Worm (Caenorhabditis elegans) whole organism, L3 larva: ENCODE results near the gene mec-15.

Experiments used
- egl-27 ChIP-seq: sonication (generic microtip); optimal IDR thresholded peaks from 4 replicates; lab custom pipeline; 2017; ENCODE audit warnings: missing biosample characterization, missing genetic modification reagents, missing genetic modification characterization
- fos-1 ChIP-seq: fragments of 150-350 bp; optimal IDR thresholded peaks from 2 replicates; lab custom pipeline; 2014; ENCODE audit warnings: missing biosample characterization, missing genetic modification characterization
- lin-15B ChIP-seq: fragments of 150-350 bp; optimal IDR thresholded peaks from 2 replicates; lab custom pipeline; 2014; ENCODE audit warnings: missing biosample characterization, missing genetic modification characterization
- nfya-1 ChIP-seq: sonication (generic microtip); optimal IDR thresholded peaks from 2 replicates; lab custom pipeline; 2017; ENCODE audit warnings: missing genetic modification characterization, mild to moderate bottlenecking, missing compliant biosample characterization, antibody characterized with exemption, moderate library complexity; ENCODE audit not compliant: insufficient read depth
- nhr-237 ChIP-seq: fragments of 150-350 bp; optimal IDR thresholded peaks from 2 replicates; lab custom pipeline; 2014; ENCODE audit warnings: missing biosample characterization, missing genetic modification characterization
- pha-4 ChIP-seq: fragments of 150-350 bp; optimal IDR thresholded peaks from 2 replicates; lab custom pipeline; 2014; ENCODE audit warnings: missing biosample characterization, missing genetic modification reagents, missing genetic modification characterization
- snpc-4 ChIP-seq: fragments of 150-350 bp; optimal IDR thresholded peaks from 2 replicates; lab custom pipeline; 2014; ENCODE audit warnings: missing biosample characterization, missing genetic modification characterization
- tbx-2 ChIP-seq: sonication (generic microtip); optimal IDR thresholded peaks from 2 replicates; lab custom pipeline; 2016; ENCODE audit warnings: mild to moderate bottlenecking, missing genetic modification characterization, missing compliant biosample characterization
- ztf-11 ChIP-seq: fragments of 150-350 bp; optimal IDR thresholded peaks from 2 replicates; lab custom pipeline; 2014; ENCODE audit warnings: missing biosample characterization, missing genetic modification characterization

DNA sequence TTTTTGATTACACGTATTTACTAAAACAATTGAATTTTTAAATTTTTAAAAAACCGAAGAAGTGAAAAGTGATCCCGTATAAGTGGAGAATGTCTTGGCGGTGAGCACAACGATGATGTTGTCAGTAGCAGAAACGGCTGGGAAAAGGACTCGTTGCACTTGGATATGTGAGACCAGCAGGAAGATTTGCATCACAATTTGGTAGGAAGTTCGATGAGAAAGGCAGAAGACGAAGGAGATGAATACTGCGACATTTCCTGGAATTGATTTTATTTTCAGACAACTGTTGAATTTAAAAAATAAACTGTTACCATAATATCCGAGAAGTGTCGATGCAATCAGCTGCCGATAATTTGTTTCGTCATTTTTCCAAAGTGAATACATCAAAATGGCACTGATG lies 39.6 kb downstream of the mec-15 start, which contains the start of gene R05H5.4:
- no peak for TF ChIP-seq snpc-4 (tag; lab: Kevin White, UChicago)
- no peak for TF ChIP-seq nfya-1
- TF ChIP-seq fos-1, result no peak
- TF ChIP-seq lin-15B (tag; lab: Kevin White, UChicago), result no peak
- no peak for TF ChIP-seq nhr-237 (tag; lab: Kevin White, UChicago)
- TF ChIP-seq egl-27 (tag; lab: Kevin White, UChicago), result no peak
- TF ChIP-seq pha-4, result no peak
- no peak for TF ChIP-seq tbx-2
- TF ChIP-seq ztf-11 (tag; lab: Kevin White, UChicago), result no peak
